Fruit fly (Drosophila melanogaster): ENCODE measurements around the gene Cpr30B.

DNA sequence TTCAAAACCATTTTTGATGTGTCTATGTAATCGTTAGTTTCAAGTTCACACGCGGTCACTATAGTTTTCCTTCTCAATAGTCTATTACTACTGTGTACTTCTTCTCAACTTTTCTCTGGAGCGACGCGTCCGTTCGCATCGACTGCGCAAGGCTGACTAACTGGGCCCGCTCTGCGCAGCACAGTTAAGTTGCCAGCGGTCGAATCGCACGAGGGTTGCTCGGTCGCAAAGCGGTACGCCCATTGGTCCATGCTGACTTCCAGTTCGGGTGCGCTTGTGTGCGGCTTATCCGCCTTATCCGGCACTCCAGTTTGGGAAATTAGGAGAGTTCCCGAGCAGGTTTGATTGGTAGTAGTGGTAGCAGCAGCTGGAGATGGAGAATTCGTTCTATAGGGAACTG, 38.9 kb downstream of the Cpr30B start, which contains the start of gene gcm:
- TF ChIP-seq CG14655 (GFP tag; optimal IDR thresholded peaks at IDR 0.05) (no peak), Pif1B (GFP tag; optimal IDR thresholded peaks at IDR 0.05) (no peak), CG8301 (tag; optimal IDR thresholded peaks at IDR 0.05) (no peak), CG10348 (GFP tag; IDR thresholded peaks at IDR 0.05) (no peak), CG13204 (GFP tag; optimal IDR thresholded peaks at IDR 0.05) (no peak), Ets98B (GFP tag; IDR thresholded peaks at IDR 0.05) (no peak), CG34367 (tag; optimal IDR thresholded peaks at IDR 0.05) (no peak), CG9948 (tag; optimal IDR thresholded peaks at IDR 0.05) (no peak), CG4496 (GFP tag; IDR thresholded peaks at IDR 0.05) (no peak), CG12605 (GFP tag; IDR thresholded peaks at IDR 0.05) (no peak), D1 (tag; optimal IDR thresholded peaks at IDR 0.05) (no peak), Pif1A (GFP tag; optimal IDR thresholded peaks at IDR 0.05) (no peak)

All from whole organism, pupa.